Fruit fly (Drosophila melanogaster) whole organism: ENCODE measurements around the gene CG3119.

Experiments
- CG8478 ChIP-seq: fragments of >200 bp; optimal IDR thresholded peaks from 2 replicates; lab custom pipeline; 2018; ENCODE audit warnings: inconsistent platforms
- Dll ChIP-seq: fragments of >200 bp; optimal IDR thresholded peaks from 2 replicates; lab custom pipeline; 2017
- EcR ChIP-seq, 2 experiments: fragments of >200 bp; optimal IDR thresholded peaks; 2 replicates each; lab custom pipeline; 2017; ENCODE audit warnings: missing biosample characterization in 2 of 2, missing genetic modification characterization in 2 of 2, missing genetic modification reagents in 2 of 2
- pan ChIP-seq: fragments of >200 bp; optimal IDR thresholded peaks from 2 replicates; lab custom pipeline; 2017
- psq ChIP-seq: fragments of >200 bp; optimal IDR thresholded peaks from 2 replicates; lab custom pipeline; 2017
- usp ChIP-seq: fragments of >200 bp; optimal IDR thresholded peaks from 2 replicates; lab custom pipeline; 2017; ENCODE audit warnings: missing biosample characterization, missing genetic modification characterization, mixed read lengths

The CG3119 gene

dm6 chr2L:2840311-2840710 is 2.7 kb upstream of the CG3119 start:
- no peak for TF ChIP-seq psq (lab: Kevin White, UChicago)
- no peak for TF ChIP-seq EcR (GFP tag; optimal IDR thresholded peaks at IDR 0.05; lab: Kevin White, UChicago)
- TF ChIP-seq pan (lab: Kevin White, UChicago) = no peak
- no peak for TF ChIP-seq Dll
- TF ChIP-seq CG8478 (lab: Kevin White, UChicago) = no peak
- no peak for TF ChIP-seq usp (GFP tag; lab: Kevin White, UChicago)

dm6 chr2L:2839850-2840249 is 2.2 kb upstream of the CG3119 start, which contains the start of gene CG2975:
TSS of gene CG2975 (plus strand) at chr2L:2840124.
- no peak for TF ChIP-seq CG8478 (lab: Kevin White, UChicago)
- TF ChIP-seq Dll = no peak
- no peak for TF ChIP-seq pan (lab: Kevin White, UChicago)
- no peak for TF ChIP-seq EcR (GFP tag; optimal IDR thresholded peaks at IDR 0.05; lab: Kevin White, UChicago)
- TF ChIP-seq usp (GFP tag; lab: Kevin White, UChicago) = no peak
- no peak for TF ChIP-seq psq (lab: Kevin White, UChicago)

dm6 chr2L:2830341-2830800 is 7.3 kb downstream of the CG3119 start:
- TF ChIP-seq psq (lab: Kevin White, UChicago) (no peak), Dll (peak; percentile 36)

dm6 chr2L:2829637-2830340 is 7.8 kb downstream of the CG3119 start, which contains the start of gene Duox:
TSS of gene Duox (minus strand) at chr2L:2830248.
- TF ChIP-seq EcR (GFP tag; optimal IDR thresholded peaks at IDR 0.05; lab: Kevin White, UChicago) = no peak
- no peak for TF ChIP-seq Dll
- TF ChIP-seq psq (lab: Kevin White, UChicago) = no peak
- no peak for TF ChIP-seq CG8478 (lab: Kevin White, UChicago)
- no peak for TF ChIP-seq pan (lab: Kevin White, UChicago)
- no peak for TF ChIP-seq usp (GFP tag; lab: Kevin White, UChicago)

dm6 chr2L:2825406-2825805 is 12.2 kb downstream of the CG3119 start, which contains the start of gene CG3123:
TSS of gene CG3123 (minus strand) at chr2L:2825506.
- TF ChIP-seq pan (lab: Kevin White, UChicago) = no peak
- TF ChIP-seq EcR (GFP tag; optimal IDR thresholded peaks at IDR 0.05; lab: Kevin White, UChicago) = no peak
- no peak for TF ChIP-seq Dll
- TF ChIP-seq psq (lab: Kevin White, UChicago) = no peak
- TF ChIP-seq CG8478 (lab: Kevin White, UChicago) = no peak
- no peak for TF ChIP-seq usp (GFP tag; lab: Kevin White, UChicago)

dm6 chr2L:2815673-2816072 is 22.0 kb downstream of the CG3119 start, which contains the start of gene G6P:
TSS of gene G6P (minus strand) at chr2L:2815760.
- TF ChIP-seq psq (lab: Kevin White, UChicago) (no peak), Dll (no peak), CG8478 (lab: Kevin White, UChicago) (no peak), usp (GFP tag; lab: Kevin White, UChicago) (no peak), pan (lab: Kevin White, UChicago) (no peak), EcR (GFP tag; optimal IDR thresholded peaks at IDR 0.05; lab: Kevin White, UChicago) (no peak)

DNA sequence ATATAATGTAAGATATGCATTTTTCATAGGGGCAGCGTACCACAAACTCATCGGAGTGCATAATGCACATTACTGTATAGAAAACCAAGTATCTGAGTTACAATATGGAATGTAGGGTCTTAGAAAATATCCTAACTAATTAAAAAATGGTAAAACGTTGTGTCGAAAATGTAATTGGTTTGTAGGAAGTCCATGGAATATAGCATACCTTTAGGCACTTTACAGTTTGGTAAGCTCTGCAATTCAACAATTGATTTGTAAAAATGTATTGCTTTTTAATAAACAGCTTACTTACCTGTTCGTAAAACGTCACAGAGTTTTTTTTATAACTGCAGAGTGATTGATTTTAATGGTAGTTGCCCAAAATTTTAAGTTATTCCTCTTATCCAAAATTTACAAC is 25.5 kb downstream of the CG3119 start, which contains the start of gene CG2964:
CG2964 (plus strand) TSS at position 301 of the 400 bp plus-strand sequence.
- TF ChIP-seq psq (lab: Kevin White, UChicago) (no peak), Dll (no peak), usp (GFP tag; lab: Kevin White, UChicago) (no peak), pan (lab: Kevin White, UChicago) (no peak), EcR (GFP tag; optimal IDR thresholded peaks at IDR 0.05; lab: Kevin White, UChicago) (no peak), CG8478 (lab: Kevin White, UChicago) (no peak)

- TF ChIP-seq psq (lab: Kevin White, UChicago) (no peak), Dll (no peak), EcR (GFP tag; optimal IDR thresholded peaks at IDR 0.05; lab: Kevin White, UChicago) (no peak), CG8478 (lab: Kevin White, UChicago) (no peak), usp (GFP tag; lab: Kevin White, UChicago) (no peak), pan (lab: Kevin White, UChicago) (no peak)
These were observed 26.8 kb downstream of the CG3119 start for dm6 chr2L:2810831-2811230.

- TF ChIP-seq CG8478 (lab: Kevin White, UChicago) = no peak
- TF ChIP-seq psq (lab: Kevin White, UChicago) = no peak
- no peak for TF ChIP-seq usp (GFP tag; lab: Kevin White, UChicago)
- TF ChIP-seq Dll = no peak
- TF ChIP-seq EcR (GFP tag; optimal IDR thresholded peaks at IDR 0.05; lab: Kevin White, UChicago) = no peak
- TF ChIP-seq pan (lab: Kevin White, UChicago) = no peak
These were observed 29.5 kb downstream of the CG3119 start for dm6 chr2L:2808038-2808699.

dm6 chr2L:2807597-2807996 is 30.0 kb downstream of the CG3119 start:
- TF ChIP-seq Dll (no peak), pan (lab: Kevin White, UChicago) (no peak), CG8478 (lab: Kevin White, UChicago) (no peak), psq (lab: Kevin White, UChicago) (no peak), EcR (GFP tag; optimal IDR thresholded peaks at IDR 0.05; lab: Kevin White, UChicago) (no peak)

DNA sequence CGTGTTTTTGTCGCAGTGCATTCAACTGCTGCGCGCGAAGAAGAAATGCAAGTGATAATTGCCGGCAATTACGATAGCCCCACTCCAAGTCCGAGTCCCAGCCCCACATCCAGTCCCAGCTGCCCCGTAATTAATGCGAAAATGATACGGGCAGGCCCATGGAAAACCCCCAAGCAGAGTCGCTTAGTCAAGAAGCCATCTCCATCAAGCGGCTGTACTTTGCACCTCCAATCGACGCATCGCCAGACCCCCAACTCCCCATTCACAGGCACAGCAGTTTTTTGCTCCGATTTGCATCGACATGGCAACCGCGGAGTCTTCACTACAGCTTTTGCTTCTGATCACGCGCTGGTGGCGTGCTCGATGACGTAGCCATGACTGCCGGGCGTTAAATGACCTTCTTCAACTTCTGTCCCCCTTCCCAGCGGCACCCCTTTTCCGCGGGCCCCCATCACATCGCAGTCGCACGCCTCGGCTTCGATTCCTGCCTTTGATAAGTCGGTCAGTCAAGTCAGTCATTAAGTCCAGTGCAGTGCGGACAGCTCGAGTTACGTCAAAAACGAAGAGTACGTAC is 31.4 kb downstream of the CG3119 start:
- TF ChIP-seq Dll = peak; percentile 49
- TF ChIP-seq EcR (GFP tag; optimal IDR thresholded peaks at IDR 0.05; lab: Kevin White, UChicago) = no peak
